Fruit fly (Drosophila melanogaster): ENCODE results near the gene CG10479.

Gene CG10479

DNA sequence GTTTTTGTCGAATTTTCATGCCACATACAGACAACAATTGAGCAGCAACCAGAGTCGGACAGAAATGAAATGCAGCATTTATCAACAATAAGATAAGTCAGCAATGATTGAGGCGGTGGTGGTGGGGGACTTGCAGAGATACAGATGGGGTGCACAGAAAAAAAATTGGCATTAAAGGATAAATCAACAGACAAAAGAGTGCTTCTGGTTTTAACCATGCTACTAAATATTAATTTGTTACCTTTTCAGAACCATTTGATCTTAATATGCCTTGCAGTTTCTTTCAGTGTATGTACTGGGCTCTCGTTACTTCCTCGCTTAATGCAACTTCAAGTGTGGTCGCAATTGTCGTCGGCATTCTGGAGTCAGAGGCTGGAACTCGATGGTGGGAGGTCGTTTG is 12.9 kb upstream of the CG10479 start (continued):
- TF ChIP-seq CG8765 (GFP tag; IDR thresholded peaks at IDR 0.05) (peak; percentile 61; the same call in 1 of the 2 replicates), zfh2 (GFP tag; optimal IDR thresholded peaks at IDR 0.05) (no peak), CG17802 (tag; optimal IDR thresholded peaks at IDR 0.05) (peak; percentile 23), CG17186 (GFP tag; optimal IDR thresholded peaks at IDR 0.05) (no peak), CG10321 (GFP tag; IDR thresholded peaks at IDR 0.05) (no peak), CG15601 (tag; optimal IDR thresholded peaks at IDR 0.05) (peak; percentile 24), HLHmδ (GFP tag; optimal IDR thresholded peaks at IDR 0.05) (no peak), bsh (GFP tag; optimal IDR thresholded peaks at IDR 0.05) (peak in 1 of 2 experiments; percentile 47), CG10366 (GFP tag; IDR thresholded peaks at IDR 0.05) (peak; percentile 54), CG34422 (GFP tag; IDR thresholded peaks at IDR 0.05) (peak; percentile 73; the same call in 2 of the 3 replicates), Trl (optimal IDR thresholded peaks at IDR 0.05) (no peak), Trl (GFP tag; optimal IDR thresholded peaks at IDR 0.05) (peak; percentile 23), jumu (GFP tag; optimal IDR thresholded peaks at IDR 0.05) (peak; percentile 22), CG15269 (tag; optimal IDR thresholded peaks at IDR 0.05) (no peak), CG4328 (GFP tag; optimal IDR thresholded peaks at IDR 0.05) (no peak), dan (GFP tag; IDR thresholded peaks at IDR 0.05) (peak; percentile 58; the same call in 1 of the 2 replicates), CG13624 (GFP tag; optimal IDR thresholded peaks at IDR 0.05) (no peak), CG1832 (GFP tag; optimal IDR thresholded peaks at IDR 0.05) (no peak), Gug (GFP tag; IDR thresholded peaks at IDR 0.05) (peak; percentile 15; the same call in 2 of the 4 replicates), zen2 (GFP tag; IDR thresholded peaks at IDR 0.05; ENCODE audit: partially characterized antibody) (no peak), az2 (GFP tag; optimal IDR thresholded peaks at IDR 0.05) (peak; percentile 21), fd102C (GFP tag; optimal IDR thresholded peaks at IDR 0.05) (no peak), chm (GFP tag; IDR thresholded peaks at IDR 0.05) (peak; percentile 44; the same call in 1 of the 2 replicates), crc (GFP tag; optimal IDR thresholded peaks at IDR 0.05) (no peak), CG11504 (tag; optimal IDR thresholded peaks at IDR 0.05) (peak; percentile 61), CG6689 (GFP tag; IDR thresholded peaks at IDR 0.05) (peak; percentile 48), D19B (GFP tag; optimal IDR thresholded peaks at IDR 0.05) (no peak), Elba2 (GFP tag; optimal IDR thresholded peaks at IDR 0.05) (no peak), CG3838 (GFP tag; optimal IDR thresholded peaks at IDR 0.05) (no peak), sob (GFP tag; IDR thresholded peaks at IDR 0.05) (0 out of 2 replicates have a peak, but pooled peaks have one; percentile 29), CG2678 (tag; optimal IDR thresholded peaks at IDR 0.05) (peak; percentile 57), CG6765 (GFP tag; optimal IDR thresholded peaks at IDR 0.05) (no peak), E2f1 (GFP tag; IDR thresholded peaks at IDR 0.05) (peak; percentile 47; the same call in 1 of the 2 replicates), CG34376 (GFP tag; optimal IDR thresholded peaks at IDR 0.05) (no peak), Sox102F (GFP tag; optimal IDR thresholded peaks at IDR 0.05) (peak; percentile 24), CG17328 (GFP tag; IDR thresholded peaks at IDR 0.05) (peak; percentile 82), unc-4 (GFP tag; IDR thresholded peaks at IDR 0.05; ENCODE audit: partially characterized antibody) (no peak), dmrt11E (tag; optimal IDR thresholded peaks at IDR 0.05) (peak; percentile 70), danr (GFP tag; IDR thresholded peaks at IDR 0.05) (peak; percentile 39; the same call in 1 of the 2 replicates), CG18011 (GFP tag; optimal IDR thresholded peaks at IDR 0.05) (no peak), fd96Cb (tag; optimal IDR thresholded peaks at IDR 0.05) (peak; percentile 77), CG8290 (GFP tag; optimal IDR thresholded peaks at IDR 0.05) (no peak), CG8290 (tag; optimal IDR thresholded peaks at IDR 0.05) (no peak)

Measured in whole organism, embryonic.